Worm (Caenorhabditis elegans) whole organism, early embryonic: ENCODE results near the gene lin-29.

Source experiments
- aly-1 ChIP-seq: sonication (generic microtip); optimal IDR thresholded peaks from 2 replicates; lab custom pipeline; 2016; ENCODE audit warnings: missing genetic modification characterization, missing compliant biosample characterization
- ama-1 ChIP-seq: fragments of 150-350 bp; optimal IDR thresholded peaks from 2 replicates; lab custom pipeline; 2014
- ceh-36 ChIP-seq: sonication (generic microtip); optimal IDR thresholded peaks from 2 replicates; lab custom pipeline; 2016; ENCODE audit warnings: missing genetic modification characterization, inconsistent platforms, missing compliant biosample characterization
- ets-7 ChIP-seq: sonication (generic microtip); optimal IDR thresholded peaks from 2 replicates; lab custom pipeline; 2016; ENCODE audit warnings: missing genotype, missing genetic modification characterization, missing compliant biosample characterization
- flt-1 ChIP-seq: fragments of 200-800 bp; sonication (Bioruptor generic); IDR thresholded peaks from 2 replicates; pipeline ENCODE4 v1.3.6; 2022; ENCODE audit warnings: missing genetic modification characterization, missing compliant biosample characterization
- hmbx-1 ChIP-seq: sonication (generic microtip); optimal IDR thresholded peaks from 2 replicates; lab custom pipeline; 2016; ENCODE audit warnings: mild to moderate bottlenecking, missing genetic modification characterization, missing compliant biosample characterization
- hmg-4 ChIP-seq: fragments of 200-800 bp; sonication (Bioruptor generic); optimal IDR thresholded peaks from 2 replicates; lab custom pipeline; 2018; ENCODE audit warnings: mild to moderate bottlenecking, missing genetic modification characterization, missing compliant biosample characterization
- hnd-1 ChIP-seq: sonication (generic microtip); optimal IDR thresholded peaks from 2 replicates; lab custom pipeline; 2016; ENCODE audit warnings: missing genetic modification characterization, missing compliant biosample characterization
- sea-1 ChIP-seq: fragments of 200-800 bp; sonication (Bioruptor generic); conservative IDR thresholded peaks from 2 replicates; pipeline ENCODE4 v1.3.6; 2022; ENCODE audit warnings: missing genetic modification characterization, missing compliant biosample characterization
- tbx-37 ChIP-seq: fragments of 200-800 bp; sonication (Bioruptor generic); conservative IDR thresholded peaks from 2 replicates; pipeline ENCODE4 v1.3.6; 2022; ENCODE audit warnings: missing genetic modification reagents, missing genetic modification characterization, missing compliant biosample characterization

DNA sequence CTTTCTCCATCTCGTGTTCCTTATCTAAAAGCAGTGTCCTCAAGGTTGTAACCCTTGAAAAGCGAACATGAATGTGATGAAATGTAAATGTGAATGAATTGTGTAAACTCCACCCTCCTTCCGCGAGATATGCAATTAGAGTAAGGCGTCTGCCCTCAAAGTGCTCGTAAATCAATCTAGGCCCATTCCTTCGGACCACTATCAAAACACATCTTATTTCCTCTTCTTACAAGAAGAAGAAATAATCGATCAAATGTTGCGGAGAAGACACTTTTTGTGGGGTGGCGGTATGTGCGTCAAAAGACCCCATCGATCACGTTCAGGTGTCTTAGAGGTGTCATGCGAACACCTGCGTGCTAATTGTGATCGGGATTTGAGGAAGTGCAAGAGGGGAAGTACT, 32.9 kb downstream of the lin-29 start:
- TF ChIP-seq flt-1 (no peak), hnd-1 (tag; lab: Kevin White, UChicago) (no peak), tbx-37 (GFP tag; lab: Robert Waterston, UW) (no peak), hmg-4 (no peak), ama-1 (no peak), aly-1 (tag; lab: Kevin White, UChicago) (no peak), ceh-36 (tag; lab: Kevin White, UChicago) (no peak), sea-1 (no peak), hmbx-1 (tag; lab: Kevin White, UChicago) (no peak), ets-7 (tag; lab: Kevin White, UChicago) (no peak)
